Fruit fly (Drosophila melanogaster) whole organism, embryonic: ENCODE data around the gene Ubc7.
A peak's percentile ranks its signal among the peaks of the same experiment; 100 is the strongest.

Source experiments
- B-H1 ChIP-seq: fragments of 200-800 bp; sonication (Bioruptor generic); IDR thresholded peaks from 3 replicates; pipeline ENCODE4 v1.3.6; 2022; ENCODE audit warnings: missing biosample characterization, missing genetic modification characterization
- Bgb ChIP-seq: fragments of 200-800 bp; sonication (Bioruptor generic); IDR thresholded peaks from 2 replicates; pipeline ENCODE4 v1.3.6; 2022; ENCODE audit warnings: missing biosample characterization, missing genetic modification characterization; ENCODE audit not compliant: partially characterized antibody
- Blimp-1 ChIP-seq: fragments of 200-800 bp; sonication (Bioruptor generic); optimal IDR thresholded peaks from 3 replicates; lab custom pipeline; 2018; ENCODE audit warnings: missing biosample characterization, missing genetic modification characterization, mild to moderate bottlenecking, moderate library complexity, missing genetic modification reagents
- CG10321 ChIP-seq: fragments of 200-800 bp; sonication (Bioruptor generic); IDR thresholded peaks from 2 replicates; pipeline ENCODE4 v1.3.6; 2022; ENCODE audit warnings: missing biosample characterization, missing genetic modification characterization
- CG10654 ChIP-seq: fragments of 200-800 bp; sonication (Bioruptor generic); optimal IDR thresholded peaks from 2 replicates; lab custom pipeline; 2016; ENCODE audit warnings: missing biosample characterization, missing genetic modification characterization
- CG1233 ChIP-seq: fragments of 200-800 bp; sonication (Bioruptor generic); optimal IDR thresholded peaks from 4 replicates; lab custom pipeline; 2018; ENCODE audit warnings: missing biosample characterization, mild to moderate bottlenecking, missing genetic modification characterization
- CG18619 ChIP-seq: fragments of 200-800 bp; sonication (Bioruptor generic); optimal IDR thresholded peaks from 3 replicates; lab custom pipeline; 2017; ENCODE audit warnings: missing biosample characterization, mild to moderate bottlenecking, missing genetic modification characterization
- CG31441 ChIP-seq: fragments of 200-800 bp; sonication (Bioruptor generic); IDR thresholded peaks from 2 replicates; pipeline ENCODE4 v1.3.6; 2022; ENCODE audit warnings: missing biosample characterization, missing genetic modification characterization
- CG32767 ChIP-seq: fragments of 200-800 bp; sonication (Bioruptor generic); IDR thresholded peaks from 2 replicates; pipeline ENCODE4 v1.3.6; 2022; ENCODE audit warnings: missing biosample characterization, missing genetic modification characterization
- CG3407 ChIP-seq: fragments of 200-800 bp; sonication (Bioruptor generic); optimal IDR thresholded peaks from 2 replicates; lab custom pipeline; 2018; ENCODE audit warnings: missing biosample characterization, mild to moderate bottlenecking, missing genetic modification characterization
- CG34376 ChIP-seq: fragments of 200-800 bp; sonication (Bioruptor generic); optimal IDR thresholded peaks from 2 replicates; lab custom pipeline; 2018; ENCODE audit warnings: missing biosample characterization, mild to moderate bottlenecking, missing genetic modification characterization
- CG3726 ChIP-seq: fragments of 200-800 bp; sonication (Bioruptor generic); IDR thresholded peaks from 3 replicates; pipeline ENCODE4, ENCODE4 v1.3.6; 2022; ENCODE audit warnings: missing biosample characterization, missing genetic modification characterization
- CG3995 ChIP-seq: fragments of 200-800 bp; sonication (Bioruptor generic); optimal IDR thresholded peaks from 3 replicates; lab custom pipeline; 2016; ENCODE audit warnings: missing biosample characterization, missing genetic modification characterization
- CG42726 ChIP-seq: fragments of 200-800 bp; sonication (Bioruptor generic); IDR thresholded peaks from 2 replicates; pipeline ENCODE4 v1.3.6; 2022; ENCODE audit warnings: missing biosample characterization, missing genetic modification characterization; ENCODE audit not compliant: partially characterized antibody
- CG43689 ChIP-seq: fragments of 200-800 bp; sonication (Bioruptor generic); IDR thresholded peaks from 2 replicates; pipeline ENCODE4 v1.3.6; 2022; ENCODE audit warnings: missing biosample characterization, missing genetic modification characterization
- CG6272 ChIP-seq: fragments of 200-800 bp; sonication (Bioruptor generic); IDR thresholded peaks from 2 replicates; pipeline ENCODE4 v1.3.6; 2022; ENCODE audit warnings: missing biosample characterization, missing genetic modification characterization
- CG7786 ChIP-seq: fragments of 200-800 bp; sonication (Bioruptor generic); optimal IDR thresholded peaks from 2 replicates; lab custom pipeline; 2016; ENCODE audit warnings: missing biosample characterization, missing genetic modification characterization
- CG9215 ChIP-seq: fragments of 200-800 bp; sonication (Bioruptor generic); IDR thresholded peaks from 2 replicates; pipeline ENCODE4 v1.3.6; 2022; ENCODE audit warnings: missing biosample characterization, missing genetic modification characterization
- CG9932 ChIP-seq: fragments of 200-800 bp; sonication (Bioruptor generic); IDR thresholded peaks from 2 replicates; pipeline ENCODE4 v1.3.6; 2022; ENCODE audit warnings: missing biosample characterization, missing genetic modification characterization
- D ChIP-seq, 2 experiments: fragments of 200-800 bp in 1 of 2; fragments of >200 bp in 1 of 2; sonication (Bioruptor generic) in 1 of 2; optimal IDR thresholded peaks; 2 replicates in 1 of 2; 3 replicates in 1 of 2; lab custom pipeline; 2017; ENCODE audit warnings: mild to moderate bottlenecking in 1 of 2, missing biosample characterization in 1 of 2, missing genetic modification characterization in 1 of 2, missing genetic modification reagents in 1 of 2
- D19B ChIP-seq: fragments of 200-800 bp; sonication (Bioruptor generic); optimal IDR thresholded peaks from 2 replicates; lab custom pipeline; 2017; ENCODE audit warnings: missing biosample characterization, mild to moderate bottlenecking, missing genetic modification characterization
- Dip2 ChIP-seq: fragments of 200-800 bp; sonication (Bioruptor generic); IDR thresholded peaks from 2 replicates; pipeline ENCODE4 v1.3.6; 2022; ENCODE audit warnings: missing biosample characterization, missing genetic modification characterization
- Dip3 ChIP-seq: fragments of 200-800 bp; sonication (Bioruptor generic); optimal IDR thresholded peaks from 3 replicates; lab custom pipeline; 2016; ENCODE audit warnings: missing biosample characterization, missing genetic modification characterization
- Dll ChIP-seq: fragments of 200-800 bp; sonication (Bioruptor generic); IDR thresholded peaks from 4 replicates; pipeline ENCODE4 v1.3.6; 2022; ENCODE audit warnings: missing biosample characterization, missing genetic modification characterization; ENCODE audit not compliant: partially characterized antibody
- E2f2 ChIP-seq: fragments of 200-800 bp; sonication (Bioruptor generic); IDR thresholded peaks from 2 replicates; pipeline ENCODE4 v1.3.6; 2022; ENCODE audit warnings: missing biosample characterization, missing genetic modification characterization
- MESR4 ChIP-seq: fragments of 200-800 bp; sonication (Bioruptor generic); optimal IDR thresholded peaks from 2 replicates; lab custom pipeline; 2018; ENCODE audit warnings: missing biosample characterization, mild to moderate bottlenecking, missing genetic modification characterization, moderate library complexity
- Mes4 ChIP-seq: fragments of 200-800 bp; sonication (Bioruptor generic); optimal IDR thresholded peaks from 2 replicates; lab custom pipeline; 2016; ENCODE audit warnings: missing biosample characterization, missing genetic modification characterization
- Opbp ChIP-seq: fragments of 200-800 bp; sonication (Bioruptor generic); IDR thresholded peaks from 3 replicates; pipeline ENCODE4 v1.3.6; 2022; ENCODE audit warnings: missing biosample characterization, missing genetic modification characterization; ENCODE audit not compliant: partially characterized antibody
- TFAM ChIP-seq: fragments of 200-800 bp; sonication (Bioruptor generic); optimal IDR thresholded peaks from 2 replicates; lab custom pipeline; 2017; ENCODE audit warnings: missing biosample characterization, missing genetic modification characterization, inconsistent platforms
- ab ChIP-seq: fragments of 200-800 bp; sonication (Bioruptor generic); optimal IDR thresholded peaks from 2 replicates; lab custom pipeline; 2016; ENCODE audit warnings: missing biosample characterization, missing genetic modification characterization
- chif ChIP-seq, 2 experiments: fragments of 200-800 bp; sonication (Bioruptor generic); optimal IDR thresholded peaks; 3 replicates each; lab custom pipeline; 2016; ENCODE audit warnings: missing biosample characterization in 2 of 2, missing genetic modification characterization in 2 of 2
- fd64A ChIP-seq: fragments of 200-800 bp; sonication (Bioruptor generic); optimal IDR thresholded peaks from 3 replicates; lab custom pipeline; 2018; ENCODE audit warnings: missing biosample characterization, mild to moderate bottlenecking, missing genetic modification characterization
- gcm ChIP-seq: fragments of 200-800 bp; sonication (Bioruptor generic); optimal IDR thresholded peaks from 2 replicates; lab custom pipeline; 2019; ENCODE audit warnings: missing biosample characterization, mild to moderate bottlenecking, missing genetic modification characterization, moderate library complexity
- gfzf ChIP-seq: fragments of 200-800 bp; sonication (Bioruptor generic); optimal IDR thresholded peaks from 2 replicates; lab custom pipeline; 2016; ENCODE audit warnings: missing biosample characterization, mild to moderate bottlenecking, missing genetic modification characterization, moderate library complexity
- hbn ChIP-seq: fragments of 200-800 bp; sonication (Bioruptor generic); IDR thresholded peaks from 2 replicates; pipeline ENCODE4 v1.3.6; 2022; ENCODE audit warnings: missing biosample characterization, missing genetic modification characterization; ENCODE audit not compliant: partially characterized antibody
- ind ChIP-seq: fragments of 200-800 bp; sonication (Bioruptor generic); optimal IDR thresholded peaks from 3 replicates; lab custom pipeline; 2016; ENCODE audit warnings: missing biosample characterization, missing genetic modification characterization
- lilli ChIP-seq: fragments of 200-800 bp; sonication (Bioruptor generic); optimal IDR thresholded peaks from 3 replicates; lab custom pipeline; 2016; ENCODE audit warnings: missing biosample characterization, missing genetic modification characterization
- lov ChIP-seq, 2 experiments: fragments of 200-800 bp in 1 of 2; fragments of >200 bp in 1 of 2; sonication (Bioruptor generic) in 1 of 2; IDR thresholded peaks in 1 of 2; optimal IDR thresholded peaks in 1 of 2; 2 replicates in 1 of 2; 3 replicates in 1 of 2; pipeline versions ENCODE4 v1.3.6 to Lab custom; 2017 to 2022; ENCODE audit warnings: missing biosample characterization in 1 of 2, missing genetic modification characterization in 1 of 2
- mam ChIP-seq: fragments of 200-800 bp; sonication (Bioruptor generic); optimal IDR thresholded peaks from 3 replicates; lab custom pipeline; 2016; ENCODE audit warnings: missing biosample characterization, missing genetic modification characterization
- oc ChIP-seq: fragments of 200-800 bp; sonication (Bioruptor generic); optimal IDR thresholded peaks from 2 replicates; lab custom pipeline; 2018; ENCODE audit warnings: missing biosample characterization, mild to moderate bottlenecking, missing genetic modification characterization, moderate library complexity
- p53 ChIP-seq: fragments of 200-800 bp; sonication (Bioruptor generic); optimal IDR thresholded peaks from 2 replicates; lab custom pipeline; 2016; ENCODE audit warnings: missing biosample characterization, missing genetic modification characterization
- pfk ChIP-seq: fragments of 200-800 bp; sonication (Bioruptor generic); optimal IDR thresholded peaks from 2 replicates; lab custom pipeline; 2018; ENCODE audit warnings: missing biosample characterization, mild to moderate bottlenecking, missing genetic modification characterization, moderate library complexity
- phol ChIP-seq: fragments of 200-800 bp; sonication (Bioruptor generic); optimal IDR thresholded peaks from 3 replicates; lab custom pipeline; 2018; ENCODE audit warnings: missing biosample characterization, mild to moderate bottlenecking, missing genetic modification characterization, moderate library complexity
- prd ChIP-seq, 3 experiments: fragments of >200 bp in 2 of 3; fragments of 200-800 bp in 1 of 3; sonication (Bioruptor generic) in 1 of 3; optimal IDR thresholded peaks in 2 of 3; IDR thresholded peaks in 1 of 3; 2 replicates in 2 of 3; 3 replicates in 1 of 3; pipeline versions ENCODE4 v1.3.6 to Lab custom; 2017 to 2022; ENCODE audit warnings: missing biosample characterization in 1 of 3, missing genetic modification characterization in 1 of 3
- ro ChIP-seq: fragments of 200-800 bp; sonication (Bioruptor generic); IDR thresholded peaks from 2 replicates; pipeline ENCODE4 v1.3.6; 2022; ENCODE audit warnings: missing biosample characterization, missing genetic modification characterization
- tin ChIP-seq: fragments of 200-800 bp; sonication (Bioruptor generic); optimal IDR thresholded peaks from 3 replicates; lab custom pipeline; 2016; ENCODE audit warnings: missing biosample characterization, missing genetic modification characterization
- wor ChIP-seq: fragments of 200-800 bp; sonication (Bioruptor generic); IDR thresholded peaks from 2 replicates; pipeline ENCODE4 v1.3.6; 2022; ENCODE audit warnings: missing biosample characterization, missing genetic modification characterization
- zen2 ChIP-seq: fragments of 200-800 bp; sonication (Bioruptor generic); IDR thresholded peaks from 3 replicates; pipeline ENCODE4 v1.3.6; 2022; ENCODE audit warnings: missing biosample characterization, missing genetic modification characterization; ENCODE audit not compliant: partially characterized antibody

The Ubc7 gene

DNA sequence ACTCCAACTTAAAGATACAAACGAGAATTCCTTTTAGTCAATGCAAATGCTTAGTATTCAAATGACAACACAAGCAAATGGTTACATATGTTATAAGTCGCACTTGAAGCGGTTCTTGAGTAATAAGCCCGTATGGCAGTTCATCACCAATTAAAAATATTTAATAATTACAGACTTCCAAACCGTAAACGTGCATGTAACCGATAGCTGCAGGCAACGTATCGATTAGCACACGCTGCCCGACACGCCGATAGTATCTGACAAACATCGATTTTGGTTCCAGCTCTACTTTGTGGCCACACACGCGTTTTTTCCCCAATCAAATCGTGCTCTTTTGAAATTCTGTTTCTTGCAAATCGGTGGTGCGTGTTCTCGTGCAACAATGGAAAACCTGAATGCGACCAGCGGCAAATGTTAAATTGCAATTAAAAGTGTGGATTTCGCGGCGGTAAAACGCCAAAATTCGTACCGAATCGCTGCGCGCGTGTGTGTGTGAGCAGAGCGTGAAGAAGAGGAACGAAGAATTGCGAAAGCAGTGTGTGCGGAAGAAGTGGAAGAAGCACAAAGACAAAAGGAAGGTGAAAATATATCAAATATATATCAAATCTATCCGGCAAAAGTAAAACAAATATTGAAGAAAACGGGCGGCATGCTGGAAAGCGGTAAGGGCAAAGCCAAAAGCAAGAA is 5.6 kb downstream of the Ubc7 start, which contains the start of the genes CG9784 and Nup153 (continued):
- TF ChIP-seq D (optimal IDR thresholded peaks at IDR 0.05; lab: Kevin White, UChicago) (no peak), D (GFP tag; optimal IDR thresholded peaks at IDR 0.05; lab: Kevin White, UChicago) (no peak), prd (optimal IDR thresholded peaks at IDR 0.05; lab: Kevin White, UChicago) (no peak), prd (GFP tag; IDR thresholded peaks at IDR 0.05; lab: Robert Waterston, UW) (0 out of 3 replicates have a peak, but pooled peaks have one; percentile 5), lov (optimal IDR thresholded peaks at IDR 0.05; lab: Kevin White, UChicago) (no peak), lov (GFP tag; IDR thresholded peaks at IDR 0.05; lab: Robert Waterston, UW) (no peak), Dll (GFP tag; lab: Robert Waterston, UW) (peak; percentile 92), CG6272 (peak; percentile 52; the same call in 1 of the 2 replicates), CG3407 (GFP tag; lab: Kevin White, UChicago) (no peak), TFAM (GFP tag; lab: Kevin White, UChicago) (no peak), CG43689 (GFP tag; lab: Robert Waterston, UW) (no peak), CG3726 (GFP tag; lab: Robert Waterston, UW) (no peak), ab (GFP tag; lab: Kevin White, UChicago) (no peak), fd64A (GFP tag; lab: Kevin White, UChicago) (no peak), Blimp-1 (no peak), pfk (GFP tag; lab: Kevin White, UChicago) (no peak), phol (tag; lab: Kevin White, UChicago) (no peak), CG9215 (GFP tag; lab: Robert Waterston, UW) (0 out of 2 replicates have a peak, but pooled peaks have one; percentile 30), CG42726 (GFP tag; lab: Robert Waterston, UW) (peak; percentile 89), CG9932 (peak; percentile 75), oc (tag; lab: Kevin White, UChicago) (no peak), Dip3 (GFP tag; lab: Kevin White, UChicago) (no peak), ind (GFP tag; lab: Kevin White, UChicago) (no peak), gcm (no peak), ro (GFP tag; lab: Robert Waterston, UW) (no peak), CG1233 (GFP tag; lab: Kevin White, UChicago) (no peak), CG10654 (GFP tag; lab: Kevin White, UChicago) (no peak), wor (GFP tag; lab: Robert Waterston, UW) (no peak), zen2 (GFP tag; lab: Robert Waterston, UW) (peak; percentile 94), CG31441 (GFP tag; lab: Robert Waterston, UW) (no peak), CG7786 (GFP tag; lab: Kevin White, UChicago) (no peak), lilli (no peak), MESR4 (GFP tag; lab: Kevin White, UChicago) (peak; percentile 92), p53 (GFP tag; lab: Kevin White, UChicago) (no peak), Dip2 (no peak), CG34376 (GFP tag; lab: Kevin White, UChicago) (no peak), chif (GFP tag; optimal IDR thresholded peaks at IDR 0.05; lab: Kevin White, UChicago) (no peak), Opbp (peak; percentile 95), E2f2 (no peak), Bgb (GFP tag; lab: Robert Waterston, UW) (peak; percentile 97), CG18619 (GFP tag; lab: Kevin White, UChicago) (no peak), CG32767 (GFP tag; lab: Robert Waterston, UW) (no peak), mam (GFP tag; lab: Kevin White, UChicago) (no peak), tin (no peak), B-H1 (GFP tag; lab: Robert Waterston, UW) (no peak), CG10321 (no peak), D19B (GFP tag; lab: Kevin White, UChicago) (no peak), Mes4 (GFP tag; lab: Kevin White, UChicago) (no peak), CG3995 (no peak), gfzf (GFP tag; lab: Kevin White, UChicago) (peak; percentile 10), hbn (GFP tag; lab: Robert Waterston, UW) (peak; percentile 87)
